Worm (Caenorhabditis elegans) whole organism, L2 larva: ENCODE results near the gene ntc-1.

Experiments
- C34F6.9 ChIP-seq: fragments of 150-350 bp; optimal IDR thresholded peaks from 2 replicates; lab custom pipeline; 2014; ENCODE audit warnings: missing biosample characterization, missing genetic modification characterization
- F13H6.1 ChIP-seq: sonication (generic microtip); optimal IDR thresholded peaks from 2 replicates; lab custom pipeline; 2016; ENCODE audit warnings: missing genetic modification characterization, missing compliant biosample characterization
- R02D3.7 ChIP-seq: fragments of 150-350 bp; optimal IDR thresholded peaks from 2 replicates; lab custom pipeline; 2014; ENCODE audit warnings: missing biosample characterization, missing genetic modification characterization
- alr-1 ChIP-seq: fragments of 150-350 bp; optimal IDR thresholded peaks from 2 replicates; lab custom pipeline; 2014; ENCODE audit warnings: missing biosample characterization, missing genetic modification characterization
- aly-2 ChIP-seq: fragments of 150-350 bp; optimal IDR thresholded peaks from 2 replicates; lab custom pipeline; 2014; ENCODE audit warnings: missing biosample characterization, missing genetic modification characterization
- ama-1 ChIP-seq: fragments of 150-350 bp; optimal IDR thresholded peaks from 2 replicates; lab custom pipeline; 2018; ENCODE audit warnings: inconsistent platforms
- blmp-1 ChIP-seq: sonication (generic microtip); optimal IDR thresholded peaks from 2 replicates; lab custom pipeline; 2017; ENCODE audit warnings: missing genetic modification characterization, mild to moderate bottlenecking, missing compliant biosample characterization, antibody characterized with exemption, moderate library complexity; ENCODE audit not compliant: insufficient read depth
- ceh-16 ChIP-seq: fragments of 150-350 bp; optimal IDR thresholded peaks from 2 replicates; lab custom pipeline; 2014; ENCODE audit warnings: missing biosample characterization, missing genetic modification characterization
- ceh-82 ChIP-seq: fragments of 150-350 bp; optimal IDR thresholded peaks from 2 replicates; lab custom pipeline; 2014; ENCODE audit warnings: missing biosample characterization, missing genetic modification characterization
- crh-2 ChIP-seq: sonication (generic microtip); optimal IDR thresholded peaks from 2 replicates; lab custom pipeline; 2017; ENCODE audit warnings: missing biosample characterization, missing genetic modification characterization
- dmd-4 ChIP-seq: sonication (generic microtip); optimal IDR thresholded peaks from 2 replicates; lab custom pipeline; 2017; ENCODE audit warnings: missing biosample characterization, missing genetic modification characterization
- egl-27 ChIP-seq: sonication (generic microtip); optimal IDR thresholded peaks from 3 replicates; lab custom pipeline; 2017; ENCODE audit warnings: missing biosample characterization, missing genetic modification reagents, missing genetic modification characterization
- elt-1 ChIP-seq: fragments of 150-350 bp; optimal IDR thresholded peaks from 2 replicates; lab custom pipeline; 2014; ENCODE audit warnings: missing biosample characterization, missing genetic modification characterization
- elt-3 ChIP-seq: sonication (generic microtip); optimal IDR thresholded peaks from 2 replicates; lab custom pipeline; 2017; ENCODE audit warnings: missing biosample characterization, missing genetic modification characterization
- gmeb-1 ChIP-seq: fragments of 150-350 bp; optimal IDR thresholded peaks from 2 replicates; lab custom pipeline; 2014; ENCODE audit warnings: missing biosample characterization, missing genetic modification characterization
- lin-11 ChIP-seq: fragments of 150-350 bp; sonication (generic microtip); optimal IDR thresholded peaks from 2 replicates; lab custom pipeline; 2014; ENCODE audit warnings: missing biosample characterization, missing genetic modification characterization, inconsistent platforms, mixed read lengths
- lin-13 ChIP-seq: fragments of 150-350 bp; optimal IDR thresholded peaks from 2 replicates; lab custom pipeline; 2014; ENCODE audit warnings: missing biosample characterization, missing genetic modification reagents, missing genetic modification characterization
- lin-39 ChIP-seq: fragments of 150-350 bp; optimal IDR thresholded peaks from 2 replicates; lab custom pipeline; 2014; ENCODE audit warnings: missing biosample characterization, missing genetic modification reagents, missing genetic modification characterization
- lsy-2 ChIP-seq, 2 experiments: fragments of 150-350 bp in 1 of 2; sonication (generic microtip) in 1 of 2; optimal IDR thresholded peaks; 2 replicates each; lab custom pipeline; 2014 to 2017; ENCODE audit warnings: missing biosample characterization in 2 of 2, missing genetic modification characterization in 2 of 2
- mab-5 ChIP-seq: fragments of 150-350 bp; optimal IDR thresholded peaks from 2 replicates; lab custom pipeline; 2014; ENCODE audit warnings: missing biosample characterization, missing genetic modification characterization
- mbf-1 ChIP-seq: sonication (generic microtip); optimal IDR thresholded peaks from 2 replicates; lab custom pipeline; 2017; ENCODE audit warnings: missing biosample characterization, missing genetic modification characterization
- mdl-1 ChIP-seq, 2 experiments: fragments of 150-350 bp in 1 of 2; sonication (generic microtip) in 1 of 2; optimal IDR thresholded peaks; 2 replicates each; lab custom pipeline; 2017; ENCODE audit warnings: missing biosample characterization in 2 of 2, missing genetic modification characterization in 2 of 2
- nhr-11 ChIP-seq: fragments of 150-350 bp; optimal IDR thresholded peaks from 2 replicates; lab custom pipeline; 2014; ENCODE audit warnings: missing biosample characterization, missing genetic modification characterization
- nhr-12 ChIP-seq: fragments of 150-350 bp; optimal IDR thresholded peaks from 2 replicates; lab custom pipeline; 2014; ENCODE audit warnings: missing biosample characterization, missing genetic modification characterization
- nhr-129 ChIP-seq: fragments of 150-350 bp; optimal IDR thresholded peaks from 2 replicates; lab custom pipeline; 2014; ENCODE audit warnings: missing biosample characterization, missing genetic modification characterization
- nhr-21 ChIP-seq: fragments of 150-350 bp; optimal IDR thresholded peaks from 2 replicates; lab custom pipeline; 2014; ENCODE audit warnings: missing biosample characterization, missing genetic modification characterization
- nhr-237 ChIP-seq: fragments of 150-350 bp; optimal IDR thresholded peaks from 2 replicates; lab custom pipeline; 2014; ENCODE audit warnings: missing biosample characterization, missing genetic modification characterization
- nhr-25 ChIP-seq: fragments of 150-350 bp; sonication (generic microtip); optimal IDR thresholded peaks from 3 replicates; lab custom pipeline; 2014; ENCODE audit warnings: missing biosample characterization, missing genetic modification characterization
- nhr-6 ChIP-seq: fragments of 150-350 bp; optimal IDR thresholded peaks from 2 replicates; lab custom pipeline; 2014; ENCODE audit warnings: missing biosample characterization, missing genetic modification characterization
- nhr-77 ChIP-seq: fragments of 150-350 bp; optimal IDR thresholded peaks from 2 replicates; lab custom pipeline; 2014; ENCODE audit warnings: missing biosample characterization, missing genetic modification characterization
- peb-1 ChIP-seq: fragments of 150-350 bp; optimal IDR thresholded peaks from 2 replicates; lab custom pipeline; 2014; ENCODE audit warnings: missing biosample characterization, missing genetic modification characterization
- sem-4 ChIP-seq: fragments of 150-350 bp; optimal IDR thresholded peaks from 2 replicates; lab custom pipeline; 2014; ENCODE audit warnings: missing biosample characterization, missing genetic modification reagents, missing genetic modification characterization
- skn-1 ChIP-seq: sonication (generic microtip); optimal IDR thresholded peaks from 2 replicates; lab custom pipeline; 2017; ENCODE audit warnings: missing biosample characterization, missing genetic modification characterization
- sma-3 ChIP-seq: sonication (generic microtip); optimal IDR thresholded peaks from 2 replicates; lab custom pipeline; 2016; ENCODE audit warnings: missing genetic modification reagents, missing genetic modification characterization, missing compliant biosample characterization
- sma-9 ChIP-seq, 2 experiments: fragments of 150-350 bp in 1 of 2; sonication (generic microtip) in 1 of 2; optimal IDR thresholded peaks; 2 replicates each; lab custom pipeline; 2014 to 2016; ENCODE audit warnings: missing genetic modification characterization in 2 of 2, mild to moderate bottlenecking in 1 of 2, missing biosample characterization in 1 of 2, missing compliant biosample characterization in 1 of 2, missing genetic modification reagents in 1 of 2, moderate library complexity in 1 of 2
- snpc-4 ChIP-seq: fragments of 150-350 bp; optimal IDR thresholded peaks from 2 replicates; lab custom pipeline; 2014; ENCODE audit warnings: missing biosample characterization, missing genetic modification characterization
- unc-39 ChIP-seq: fragments of 150-350 bp; optimal IDR thresholded peaks from 2 replicates; lab custom pipeline; 2014; ENCODE audit warnings: missing biosample characterization, missing genetic modification characterization
- unc-55 ChIP-seq: fragments of 150-350 bp; sonication (generic microtip); optimal IDR thresholded peaks from 3 replicates; lab custom pipeline; 2014; ENCODE audit warnings: missing biosample characterization, missing genetic modification reagents, missing genetic modification characterization
- unc-62 ChIP-seq: fragments of 150-350 bp; optimal IDR thresholded peaks from 2 replicates; lab custom pipeline; 2014; ENCODE audit warnings: missing biosample characterization, missing genetic modification reagents, missing genetic modification characterization
- zag-1 ChIP-seq: fragments of 150-350 bp; optimal IDR thresholded peaks from 2 replicates; lab custom pipeline; 2014; ENCODE audit warnings: missing biosample characterization, missing genetic modification characterization
- ztf-1 ChIP-seq: fragments of 200-800 bp; sonication (Bioruptor generic); conservative IDR thresholded peaks from 2 replicates; pipeline ENCODE4 v1.3.6; 2022; ENCODE audit warnings: missing genetic modification characterization, missing compliant biosample characterization
- ztf-11 ChIP-seq: sonication (generic microtip); optimal IDR thresholded peaks from 2 replicates; lab custom pipeline; 2017; ENCODE audit warnings: missing biosample characterization, missing genetic modification characterization
- ztf-4 ChIP-seq: fragments of 150-350 bp; optimal IDR thresholded peaks from 2 replicates; lab custom pipeline; 2014; ENCODE audit warnings: missing biosample characterization, missing genetic modification characterization

The ntc-1 gene

DNA sequence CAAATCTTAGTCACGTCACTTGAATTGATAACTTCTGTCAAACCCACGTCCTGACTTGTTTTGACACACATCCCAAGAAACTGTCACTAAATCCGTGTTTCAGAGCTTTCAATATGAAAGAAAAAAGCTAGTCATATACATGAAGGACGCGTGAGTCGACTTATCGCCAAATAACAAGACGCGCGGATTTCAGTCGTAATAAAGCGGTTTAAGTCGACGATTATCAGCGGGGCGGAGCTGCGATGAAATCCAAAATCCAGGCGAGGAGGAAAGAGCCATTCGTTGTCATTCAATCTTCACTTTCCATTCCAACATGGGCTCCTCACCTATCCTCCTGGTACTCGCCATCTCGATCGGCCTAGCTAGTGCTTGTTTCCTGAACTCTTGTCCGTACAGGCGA lies at the start of gene ntc-1:
Gene ntc-1, plus strand, starts transcription at position 301 of the 400 bp plus-strand sequence.
- TF ChIP-seq blmp-1 (tag; lab: Kevin White, UChicago) (no peak), sma-9 (GFP tag; optimal IDR thresholded peaks at IDR 0.05; lab: Kevin White, UChicago) (no peak), sma-9 (tag; optimal IDR thresholded peaks at IDR 0.05; lab: Kevin White, UChicago) (no peak), unc-39 (no peak), ztf-4 (no peak), aly-2 (no peak), nhr-21 (tag; lab: Kevin White, UChicago) (no peak), nhr-12 (tag; lab: Kevin White, UChicago) (no peak), unc-62 (GFP tag; lab: Kevin White, UChicago) (no peak), ama-1 (lab: Kevin White, UChicago) (no peak), crh-2 (tag; lab: Kevin White, UChicago) (no peak), ceh-82 (tag; lab: Kevin White, UChicago) (no peak), nhr-129 (tag; lab: Kevin White, UChicago) (no peak), ceh-16 (no peak), skn-1 (tag; lab: Kevin White, UChicago) (no peak), egl-27 (tag; lab: Kevin White, UChicago) (no peak), lin-13 (no peak), snpc-4 (tag; lab: Kevin White, UChicago) (no peak)

DNA sequence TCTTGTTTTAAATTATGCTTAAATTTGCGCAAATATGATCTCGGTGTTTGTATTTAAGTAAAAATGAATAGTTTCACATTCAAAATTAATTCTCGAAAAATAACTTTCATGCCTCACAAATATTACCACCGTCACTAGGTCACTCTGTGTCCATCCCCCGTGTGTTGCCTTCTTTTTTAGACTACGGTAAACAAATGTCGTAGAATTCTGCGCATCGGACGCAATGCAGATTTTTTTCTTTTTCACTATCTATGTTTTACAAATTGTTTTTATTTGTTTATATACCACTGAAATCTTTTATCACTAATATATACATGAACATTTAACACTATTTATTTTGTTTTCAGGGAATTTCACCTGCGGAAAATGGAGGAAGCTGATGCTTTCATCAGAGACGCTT lies 47.6 kb upstream of the ntc-1 start, which contains the start of gene R08E3.3:
Gene R08E3.3, plus strand, starts transcription at position 342 of the 400 bp plus-strand sequence.
- TF ChIP-seq gmeb-1 (tag; lab: Kevin White, UChicago): peak; percentile 37
- no peak for TF ChIP-seq elt-1
- TF ChIP-seq ceh-82 (tag; lab: Kevin White, UChicago): no peak
- TF ChIP-seq nhr-12 (tag; lab: Kevin White, UChicago): no peak
- no peak for TF ChIP-seq nhr-11 (tag; lab: Kevin White, UChicago)
- TF ChIP-seq egl-27 (tag; lab: Kevin White, UChicago): no peak
- TF ChIP-seq nhr-77 (tag; lab: Kevin White, UChicago): no peak
- TF ChIP-seq zag-1 (tag; lab: Kevin White, UChicago): no peak
- TF ChIP-seq mab-5 (tag; lab: Kevin White, UChicago): no peak
- TF ChIP-seq sma-3 (GFP tag; lab: Kevin White, UChicago): peak; percentile 3
- no peak for TF ChIP-seq nhr-6 (tag; lab: Kevin White, UChicago)
- TF ChIP-seq nhr-129 (tag; lab: Kevin White, UChicago): peak; percentile 47
- TF ChIP-seq elt-3 (tag; lab: Kevin White, UChicago): no peak
- TF ChIP-seq peb-1 (tag; lab: Kevin White, UChicago): no peak
- TF ChIP-seq sma-9 (GFP tag; optimal IDR thresholded peaks at IDR 0.05; lab: Kevin White, UChicago): peak; percentile 9
- TF ChIP-seq sma-9 (tag; optimal IDR thresholded peaks at IDR 0.05; lab: Kevin White, UChicago): no peak
- TF ChIP-seq lin-11 (tag; lab: Kevin White, UChicago): no peak
- TF ChIP-seq crh-2 (tag; lab: Kevin White, UChicago): peak; percentile 40
- no peak for TF ChIP-seq nhr-25 (tag; lab: Kevin White, UChicago)
- TF ChIP-seq R02D3.7 (tag; lab: Kevin White, UChicago): no peak
- peak; percentile 43 for TF ChIP-seq unc-55 (GFP tag; lab: Kevin White, UChicago)
- no peak for TF ChIP-seq ztf-11 (tag; lab: Kevin White, UChicago)
- TF ChIP-seq lin-39 (tag; lab: Kevin White, UChicago): no peak
- no peak for TF ChIP-seq nhr-237
- TF ChIP-seq unc-62 (GFP tag; lab: Kevin White, UChicago): no peak
- peak; percentile 41 for TF ChIP-seq C34F6.9 (tag; lab: Kevin White, UChicago)
- TF ChIP-seq dmd-4 (tag; lab: Kevin White, UChicago): no peak
- TF ChIP-seq aly-2: no peak
- no peak for TF ChIP-seq snpc-4 (tag; lab: Kevin White, UChicago)
- no peak for TF ChIP-seq mdl-1 (tag; optimal IDR thresholded peaks at IDR 0.05; lab: Kevin White, UChicago)
- no peak for TF ChIP-seq skn-1 (tag; lab: Kevin White, UChicago)
- TF ChIP-seq lin-13: no peak
- TF ChIP-seq ama-1 (lab: Kevin White, UChicago): no peak
- TF ChIP-seq mbf-1 (tag; lab: Kevin White, UChicago): no peak
- TF ChIP-seq sem-4 (tag; lab: Kevin White, UChicago): no peak
- no peak for TF ChIP-seq unc-39
- no peak for TF ChIP-seq ztf-1 (GFP tag; lab: Robert Waterston, UW)
- TF ChIP-seq lsy-2 (tag; optimal IDR thresholded peaks at IDR 0.05; lab: Kevin White, UChicago): peak; percentile 84 to 97
- TF ChIP-seq nhr-21 (tag; lab: Kevin White, UChicago): peak; percentile 4
- no peak for TF ChIP-seq F13H6.1
- TF ChIP-seq alr-1 (tag; lab: Kevin White, UChicago): no peak
- TF ChIP-seq, all 48 proteins: peak for 9
